Worm (Caenorhabditis elegans) whole organism, L4 larva: ENCODE measurements around the gene F41C3.2.

Experiments used
- arid-1 ChIP-seq: fragments of 200-800 bp; sonication (Bioruptor generic); conservative IDR thresholded peaks from 2 replicates; pipeline ENCODE4 v1.3.6; 2022; ENCODE audit warnings: missing genetic modification reagents, missing genetic modification characterization, missing compliant biosample characterization
- gei-8 ChIP-seq: fragments of 200-800 bp; sonication (Bioruptor generic); optimal IDR thresholded peaks from 2 replicates; lab custom pipeline; 2018; ENCODE audit warnings: mild to moderate bottlenecking, missing genetic modification characterization, missing compliant biosample characterization
- lir-3 ChIP-seq: sonication (generic microtip); optimal IDR thresholded peaks from 2 replicates; lab custom pipeline; 2016; ENCODE audit warnings: mild to moderate bottlenecking, missing genetic modification characterization, missing compliant biosample characterization
- nhr-28 ChIP-seq: fragments of 150-350 bp; optimal IDR thresholded peaks from 2 replicates; lab custom pipeline; 2014; ENCODE audit warnings: missing biosample characterization, missing genetic modification characterization

DNA sequence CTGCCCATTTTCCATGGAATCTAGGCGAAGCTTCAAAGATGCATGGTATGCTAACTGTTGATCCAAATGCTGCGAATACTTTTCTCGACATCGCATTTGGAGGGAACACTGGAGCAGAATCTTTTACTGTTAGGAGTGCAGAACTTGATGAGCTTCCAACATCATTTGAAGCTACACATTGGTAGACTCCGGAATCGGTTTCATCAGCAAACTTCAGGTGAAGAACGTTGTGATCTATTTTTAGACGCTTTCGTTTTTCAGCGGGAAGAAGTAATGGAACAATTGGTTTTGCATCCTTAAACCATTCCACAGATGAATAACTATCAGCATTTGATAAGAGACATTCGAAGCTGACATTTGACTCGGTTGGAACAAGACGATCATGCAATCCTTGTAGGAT, 50.8 kb downstream of the F41C3.2 start:
- TF ChIP-seq arid-1 (no peak), lir-3 (tag; lab: Kevin White, UChicago) (no peak), gei-8 (GFP tag; lab: Kevin White, UChicago) (no peak), nhr-28 (tag; lab: Kevin White, UChicago) (no peak)
